Worm (Caenorhabditis elegans) whole organism, L4 larva: ENCODE results near the gene F01D5.7.

Source experiments
- D1046.2 ChIP-seq: fragments of 200-800 bp; sonication (Bioruptor generic); IDR thresholded peaks from 2 replicates; pipeline ENCODE4 v1.3.6; 2022; ENCODE audit warnings: missing genetic modification characterization, missing compliant biosample characterization
- ceh-20 ChIP-seq: fragments of 200-800 bp; sonication (Bioruptor generic); IDR thresholded peaks from 2 replicates; pipeline ENCODE4 v1.3.6; 2022; ENCODE audit warnings: missing genetic modification reagents, missing genetic modification characterization, missing compliant biosample characterization
- ceh-28 ChIP-seq: fragments of 150-350 bp; optimal IDR thresholded peaks from 2 replicates; lab custom pipeline; 2014; ENCODE audit warnings: missing biosample characterization, missing genetic modification reagents, missing genetic modification characterization
- daf-16 ChIP-seq, 3 experiments: sonication (generic microtip); optimal IDR thresholded peaks; 2 replicates each; lab custom pipeline; 2016 to 2017; ENCODE audit warnings: missing genetic modification characterization in 3 of 3, missing genetic modification reagents in 3 of 3, mild to moderate bottlenecking in 2 of 3, missing compliant biosample characterization in 2 of 3, missing biosample characterization in 1 of 3, moderate library complexity in 1 of 3
- fos-1 ChIP-seq: fragments of 150-350 bp; optimal IDR thresholded peaks from 2 replicates; lab custom pipeline; 2014; ENCODE audit warnings: missing biosample characterization, missing genetic modification characterization
- jun-1 ChIP-seq: fragments of 150-350 bp; optimal IDR thresholded peaks from 2 replicates; lab custom pipeline; 2014; ENCODE audit warnings: missing biosample characterization, missing genetic modification reagents, missing genetic modification characterization
- lin-38 ChIP-seq: fragments of 200-800 bp; sonication (Bioruptor generic); IDR thresholded peaks from 2 replicates; pipeline ENCODE4 v1.3.6; 2022; ENCODE audit warnings: missing genetic modification reagents, missing genetic modification characterization, missing compliant biosample characterization
- lin-39 ChIP-seq: fragments of 150-350 bp; optimal IDR thresholded peaks from 2 replicates; lab custom pipeline; 2014; ENCODE audit warnings: missing biosample characterization, missing genetic modification reagents, missing genetic modification characterization
- lir-3 ChIP-seq: sonication (generic microtip); optimal IDR thresholded peaks from 2 replicates; lab custom pipeline; 2016; ENCODE audit warnings: mild to moderate bottlenecking, missing genetic modification characterization, missing compliant biosample characterization
- pha-4 ChIP-seq, 2 experiments: fragments of 150-350 bp in 1 of 2; fragments of 200-800 bp in 1 of 2; sonication (Bioruptor generic) in 1 of 2; IDR thresholded peaks in 1 of 2; optimal IDR thresholded peaks in 1 of 2; 2 replicates each; pipeline versions ENCODE4 v1.3.6 to Lab custom; 2014 to 2022; ENCODE audit warnings: missing genetic modification characterization in 2 of 2, missing genetic modification reagents in 2 of 2, missing biosample characterization in 1 of 2, missing compliant biosample characterization in 1 of 2
- sdz-12 ChIP-seq: fragments of 200-800 bp; sonication (Bioruptor generic); optimal IDR thresholded peaks from 2 replicates; lab custom pipeline; 2018; ENCODE audit warnings: mild to moderate bottlenecking, missing genetic modification characterization, missing compliant biosample characterization
- unc-39 ChIP-seq: sonication (generic microtip); optimal IDR thresholded peaks from 2 replicates; lab custom pipeline; 2017; ENCODE audit warnings: missing biosample characterization, missing genetic modification characterization
- unc-62 ChIP-seq, 3 experiments: fragments of 150-350 bp in 1 of 3; sonication (generic microtip); optimal IDR thresholded peaks in 2 of 3; peaks in 1 of 3; 1 replicate in 1 of 3; 2 replicates in 2 of 3; lab custom pipeline; 2014 to 2017; ENCODE audit warnings: missing biosample characterization in 3 of 3, missing genetic modification characterization in 3 of 3, missing genetic modification reagents in 3 of 3, missing genotype in 1 of 3

DNA sequence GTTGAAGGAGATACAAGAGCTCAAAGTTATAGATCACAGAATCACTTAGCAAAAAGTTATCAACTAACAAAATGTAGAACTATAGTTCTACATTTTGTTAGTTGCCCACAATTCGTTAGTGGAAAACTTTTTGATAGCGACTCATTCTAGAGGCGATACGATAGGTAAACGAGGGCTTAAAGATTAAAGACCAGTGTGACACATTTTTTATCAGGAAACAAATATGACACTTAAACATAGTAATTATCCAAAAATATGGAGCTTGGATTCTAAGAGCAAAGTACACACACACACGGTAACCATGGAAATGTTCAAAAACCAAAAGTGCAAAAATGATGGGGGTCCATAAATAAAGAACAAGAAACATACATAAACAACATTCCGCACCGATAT, 31.3 kb downstream of the F01D5.7 start:
- TF ChIP-seq jun-1 (tag; lab: Kevin White, UChicago) = no peak
- TF ChIP-seq ceh-20 = no peak
- TF ChIP-seq sdz-12 (GFP tag; lab: Kevin White, UChicago) = no peak
- no peak for TF ChIP-seq pha-4 (GFP tag; IDR thresholded peaks at IDR 0.05; lab: Robert Waterston, UW)
- no peak for TF ChIP-seq pha-4 (tag; optimal IDR thresholded peaks at IDR 0.05; lab: Kevin White, UChicago)
- TF ChIP-seq unc-39 (tag; lab: Kevin White, UChicago) = no peak
- TF ChIP-seq D1046.2 (GFP tag; lab: Robert Waterston, UW) = no peak
- TF ChIP-seq lin-39 (tag; lab: Kevin White, UChicago) = no peak
- TF ChIP-seq lir-3 (tag; lab: Kevin White, UChicago) = no peak
- TF ChIP-seq lin-38 (GFP tag; lab: Robert Waterston, UW) = no peak
- TF ChIP-seq ceh-28 (tag; lab: Kevin White, UChicago) = no peak
- TF ChIP-seq fos-1 (tag; lab: Kevin White, UChicago) = no peak
- no peak for TF ChIP-seq daf-16 (GFP tag; optimal IDR thresholded peaks at IDR 0.05; lab: Kevin White, UChicago)
- TF ChIP-seq daf-16 (tag; optimal IDR thresholded peaks at IDR 0.05; lab: Kevin White, UChicago) = peak; percentile 54
- TF ChIP-seq unc-62 (GFP tag; optimal IDR thresholded peaks at IDR 0.05 in 1 of 2; lab: Kevin White, UChicago) = no peak
- TF ChIP-seq unc-62 (tag; optimal IDR thresholded peaks at IDR 0.05; lab: Kevin White, UChicago) = no peak
